Worm (Caenorhabditis elegans) whole organism, young adult: Measurements from ENCODE around the gene tos-1.

ENCODE experiments used
- B0261.1 ChIP-seq: sonication (generic microtip); optimal IDR thresholded peaks from 2 replicates; lab custom pipeline; 2016; ENCODE audit warnings: mild to moderate bottlenecking, missing genetic modification characterization, moderate library complexity, missing compliant biosample characterization
- F33H1.4 ChIP-seq: fragments of 200-800 bp; sonication (Bioruptor generic); IDR thresholded peaks from 2 replicates; pipeline ENCODE4 v1.3.6; 2022; ENCODE audit warnings: missing genetic modification reagents, missing genetic modification characterization, missing compliant biosample characterization
- F39B2.1 ChIP-seq: fragments of 200-800 bp; sonication (Bioruptor generic); IDR thresholded peaks from 2 replicates; pipeline ENCODE4 v1.3.6; 2022; ENCODE audit warnings: missing genetic modification reagents, missing genetic modification characterization, missing compliant biosample characterization
- F57A8.1 ChIP-seq: fragments of 200-800 bp; sonication (Bioruptor generic); optimal IDR thresholded peaks from 2 replicates; lab custom pipeline; 2018; ENCODE audit warnings: mild to moderate bottlenecking, missing genetic modification characterization, moderate library complexity, missing compliant biosample characterization
- K11D2.4 ChIP-seq: fragments of 200-800 bp; sonication (Bioruptor generic); IDR thresholded peaks from 2 replicates; pipeline ENCODE4 v1.3.6; 2022; ENCODE audit warnings: missing genetic modification reagents, missing genetic modification characterization, missing compliant biosample characterization
- K12H6.12 ChIP-seq: fragments of 200-800 bp; sonication (Bioruptor generic); optimal IDR thresholded peaks from 2 replicates; lab custom pipeline; 2018; ENCODE audit warnings: mild to moderate bottlenecking, missing genetic modification characterization, missing compliant biosample characterization
- T07F8.4 ChIP-seq: sonication (generic microtip); optimal IDR thresholded peaks from 2 replicates; lab custom pipeline; 2016; ENCODE audit warnings: mild to moderate bottlenecking, missing genetic modification characterization, moderate library complexity, missing compliant biosample characterization
- Y53G8AR.9 ChIP-seq: fragments of 200-800 bp; sonication (Bioruptor generic); conservative IDR thresholded peaks from 2 replicates; pipeline ENCODE4 v1.3.6; 2022; ENCODE audit warnings: missing genetic modification reagents, missing genetic modification characterization, missing compliant biosample characterization
- ama-1 ChIP-seq, 3 experiments: fragments of 150-350 bp in 1 of 3; sonication (generic microtip) in 2 of 3; optimal IDR thresholded peaks; 2 replicates each; lab custom pipeline; 2014 to 2018; ENCODE audit warnings: missing biosample characterization in 2 of 3, missing genetic modification characterization in 2 of 3, missing genetic modification reagents in 2 of 3
- atf-7 ChIP-seq: sonication (generic microtip); optimal IDR thresholded peaks from 2 replicates; lab custom pipeline; 2017; ENCODE audit warnings: mild to moderate bottlenecking, missing genetic modification characterization, missing compliant biosample characterization
- athp-1 ChIP-seq: sonication (generic microtip); optimal IDR thresholded peaks from 2 replicates; lab custom pipeline; 2017; ENCODE audit warnings: mild to moderate bottlenecking, missing genetic modification characterization, missing compliant biosample characterization
- attf-5 ChIP-seq: fragments of 200-800 bp; sonication (Bioruptor generic); optimal IDR thresholded peaks from 2 replicates; lab custom pipeline; 2018; ENCODE audit warnings: mild to moderate bottlenecking, missing genetic modification characterization, missing compliant biosample characterization
- bed-1 ChIP-seq: fragments of 200-800 bp; sonication (Bioruptor generic); IDR thresholded peaks from 2 replicates; pipeline ENCODE4 v1.3.6; 2022; ENCODE audit warnings: missing genetic modification reagents, missing genetic modification characterization, missing compliant biosample characterization
- ccch-3 ChIP-seq: fragments of 200-800 bp; sonication (Bioruptor generic); optimal IDR thresholded peaks from 2 replicates; lab custom pipeline; 2018; ENCODE audit warnings: mild to moderate bottlenecking, missing genetic modification characterization, missing compliant biosample characterization
- ceh-100 ChIP-seq: fragments of 200-800 bp; sonication (Bioruptor generic); IDR thresholded peaks from 2 replicates; pipeline ENCODE4 v1.3.6; 2022; ENCODE audit warnings: missing genetic modification reagents, missing genetic modification characterization, missing compliant biosample characterization
- ceh-40 ChIP-seq: fragments of 200-800 bp; sonication (Bioruptor generic); IDR thresholded peaks from 2 replicates; pipeline ENCODE4 v1.3.6; 2022; ENCODE audit warnings: missing genetic modification characterization, missing compliant biosample characterization
- ceh-58 ChIP-seq: fragments of 200-800 bp; sonication (Bioruptor generic); IDR thresholded peaks from 2 replicates; pipeline ENCODE4 v1.3.6; 2022; ENCODE audit warnings: missing genetic modification characterization, missing compliant biosample characterization
- ceh-79 ChIP-seq: sonication (generic microtip); optimal IDR thresholded peaks from 2 replicates; lab custom pipeline; 2017; ENCODE audit warnings: mild to moderate bottlenecking, missing genetic modification characterization, missing compliant biosample characterization
- chd-7 ChIP-seq: sonication (generic microtip); optimal IDR thresholded peaks from 2 replicates; lab custom pipeline; 2016; ENCODE audit warnings: mild to moderate bottlenecking, missing genetic modification characterization, moderate library complexity, missing compliant biosample characterization
- ets-4 ChIP-seq: fragments of 200-800 bp; sonication (Bioruptor generic); optimal IDR thresholded peaks from 2 replicates; lab custom pipeline; 2018; ENCODE audit warnings: mild to moderate bottlenecking, missing genetic modification characterization, missing compliant biosample characterization
- hlh-12 ChIP-seq: sonication (generic microtip); optimal IDR thresholded peaks from 2 replicates; lab custom pipeline; 2016; ENCODE audit warnings: missing genetic modification characterization, missing compliant biosample characterization
- hlh-26 ChIP-seq: fragments of 200-800 bp; sonication (Bioruptor generic); conservative IDR thresholded peaks from 2 replicates; pipeline ENCODE4 v1.3.6; 2022; ENCODE audit warnings: missing genetic modification reagents, missing genetic modification characterization, missing compliant biosample characterization
- hmg-1.2 ChIP-seq: fragments of 200-800 bp; sonication (Bioruptor generic); IDR thresholded peaks from 2 replicates; pipeline ENCODE4 v1.3.6; 2022; ENCODE audit warnings: missing genetic modification reagents, missing genetic modification characterization, missing compliant biosample characterization
- hrde-1 ChIP-seq: sonication (generic microtip); optimal IDR thresholded peaks from 2 replicates; lab custom pipeline; 2016; ENCODE audit warnings: missing genetic modification characterization, mild to moderate bottlenecking, missing compliant biosample characterization, moderate library complexity, missing genotype, missing genetic modification reagents, borderline replicate concordance
- hsf-1 ChIP-seq: fragments of 200-800 bp; sonication (Bioruptor generic); IDR thresholded peaks from 2 replicates; pipeline ENCODE4 v1.3.6; 2022; ENCODE audit warnings: missing genetic modification reagents, missing genetic modification characterization, missing compliant biosample characterization
- let-526 ChIP-seq: fragments of 200-800 bp; sonication (Bioruptor generic); IDR thresholded peaks from 2 replicates; pipeline ENCODE4 v1.3.6; 2022; ENCODE audit warnings: missing genetic modification reagents, missing genetic modification characterization, missing compliant biosample characterization
- lin-26 ChIP-seq: fragments of 200-800 bp; sonication (Bioruptor generic); IDR thresholded peaks from 2 replicates; pipeline ENCODE4 v1.3.6; 2022; ENCODE audit warnings: missing genetic modification reagents, missing genetic modification characterization, missing compliant biosample characterization
- lir-1 ChIP-seq: fragments of 200-800 bp; sonication (Bioruptor generic); conservative IDR thresholded peaks from 2 replicates; pipeline ENCODE4 v1.3.6; 2022; ENCODE audit warnings: missing genetic modification reagents, missing genetic modification characterization, missing compliant biosample characterization
- lsl-1 ChIP-seq: fragments of 200-800 bp; sonication (Bioruptor generic); optimal IDR thresholded peaks from 2 replicates; lab custom pipeline; 2018; ENCODE audit warnings: mild to moderate bottlenecking, missing genetic modification characterization, moderate library complexity, missing compliant biosample characterization
- lsy-27 ChIP-seq: sonication (generic microtip); optimal IDR thresholded peaks from 2 replicates; lab custom pipeline; 2017; ENCODE audit warnings: missing genetic modification characterization, mild to moderate bottlenecking, missing compliant biosample characterization, antibody characterized with exemption, missing genotype, borderline replicate concordance; ENCODE audit not compliant: insufficient read depth
- mel-28 ChIP-seq: sonication (generic microtip); optimal IDR thresholded peaks from 2 replicates; lab custom pipeline; 2016; ENCODE audit warnings: borderline replicate concordance, mild to moderate bottlenecking, missing genetic modification characterization, missing compliant biosample characterization
- nhr-120 ChIP-seq: fragments of 200-800 bp; sonication (Bioruptor generic); IDR thresholded peaks from 2 replicates; pipeline ENCODE4 v1.3.6; 2022; ENCODE audit warnings: missing genetic modification characterization, missing compliant biosample characterization
- rcor-1 ChIP-seq: fragments of 200-800 bp; sonication (Bioruptor generic); IDR thresholded peaks from 2 replicates; pipeline ENCODE4 v1.3.6; 2022; ENCODE audit warnings: missing genetic modification reagents, missing genetic modification characterization, missing compliant biosample characterization
- rec-8 ChIP-seq, 2 experiments: sonication (generic microtip); optimal IDR thresholded peaks; 2 replicates each; lab custom pipeline; 2016; ENCODE audit warnings: mild to moderate bottlenecking in 2 of 2, missing genetic modification characterization in 2 of 2, missing genetic modification reagents in 2 of 2, missing genotype in 2 of 2, missing biosample characterization in 1 of 2, missing compliant biosample characterization in 1 of 2, moderate library complexity in 1 of 2
- rpc-1 ChIP-seq, 2 experiments: fragments of 150-350 bp in 1 of 2; sonication (generic microtip) in 1 of 2; optimal IDR thresholded peaks; 2 replicates each; lab custom pipeline; 2014 to 2018; ENCODE audit warnings: missing biosample characterization in 1 of 2, missing genetic modification characterization in 1 of 2, missing genetic modification reagents in 1 of 2, missing genotype in 1 of 2
- snpc-1.1 ChIP-seq: sonication (generic microtip); optimal IDR thresholded peaks from 2 replicates; lab custom pipeline; 2017; ENCODE audit warnings: missing genetic modification characterization, mild to moderate bottlenecking, missing compliant biosample characterization, antibody characterized with exemption, moderate library complexity, missing genotype, missing genetic modification reagents; ENCODE audit not compliant: insufficient read depth
- snpc-4 ChIP-seq, 5 experiments: fragments of 150-350 bp in 1 of 5; sonication (generic microtip) in 4 of 5; optimal IDR thresholded peaks; 2 replicates each; lab custom pipeline; 2014 to 2018; ENCODE audit warnings: missing genetic modification characterization in 5 of 5, missing biosample characterization in 3 of 5, antibody characterized with exemption in 2 of 5, mild to moderate bottlenecking in 2 of 5, missing compliant biosample characterization in 2 of 5, missing genotype in 2 of 5, moderate library complexity in 2 of 5, missing genetic modification reagents in 1 of 5
- sptf-2 ChIP-seq: fragments of 200-800 bp; sonication (Bioruptor generic); optimal IDR thresholded peaks from 2 replicates; lab custom pipeline; 2018; ENCODE audit warnings: mild to moderate bottlenecking, missing genetic modification characterization, missing compliant biosample characterization
- xnd-1 ChIP-seq: sonication (generic microtip); optimal IDR thresholded peaks from 2 replicates; lab custom pipeline; 2016; ENCODE audit warnings: missing genotype, missing genetic modification reagents, missing genetic modification characterization, missing compliant biosample characterization
- zfh-2 ChIP-seq: fragments of 200-800 bp; sonication (Bioruptor generic); conservative IDR thresholded peaks from 2 replicates; pipeline ENCODE4 v1.3.6; 2022; ENCODE audit warnings: missing genetic modification reagents, missing genetic modification characterization, missing compliant biosample characterization
- zim-3 ChIP-seq: sonication (generic microtip); optimal IDR thresholded peaks from 2 replicates; lab custom pipeline; 2017; ENCODE audit warnings: mild to moderate bottlenecking, missing genetic modification characterization, moderate library complexity, missing compliant biosample characterization
- ztf-22 ChIP-seq: fragments of 200-800 bp; sonication (Bioruptor generic); optimal IDR thresholded peaks from 2 replicates; lab custom pipeline; 2018; ENCODE audit warnings: mild to moderate bottlenecking, missing genetic modification characterization, moderate library complexity, missing compliant biosample characterization
- ztf-6 ChIP-seq: fragments of 200-800 bp; sonication (Bioruptor generic); IDR thresholded peaks from 2 replicates; pipeline ENCODE4 v1.3.6; 2022; ENCODE audit warnings: missing genetic modification reagents, missing genetic modification characterization, missing compliant biosample characterization

The tos-1 gene

DNA sequence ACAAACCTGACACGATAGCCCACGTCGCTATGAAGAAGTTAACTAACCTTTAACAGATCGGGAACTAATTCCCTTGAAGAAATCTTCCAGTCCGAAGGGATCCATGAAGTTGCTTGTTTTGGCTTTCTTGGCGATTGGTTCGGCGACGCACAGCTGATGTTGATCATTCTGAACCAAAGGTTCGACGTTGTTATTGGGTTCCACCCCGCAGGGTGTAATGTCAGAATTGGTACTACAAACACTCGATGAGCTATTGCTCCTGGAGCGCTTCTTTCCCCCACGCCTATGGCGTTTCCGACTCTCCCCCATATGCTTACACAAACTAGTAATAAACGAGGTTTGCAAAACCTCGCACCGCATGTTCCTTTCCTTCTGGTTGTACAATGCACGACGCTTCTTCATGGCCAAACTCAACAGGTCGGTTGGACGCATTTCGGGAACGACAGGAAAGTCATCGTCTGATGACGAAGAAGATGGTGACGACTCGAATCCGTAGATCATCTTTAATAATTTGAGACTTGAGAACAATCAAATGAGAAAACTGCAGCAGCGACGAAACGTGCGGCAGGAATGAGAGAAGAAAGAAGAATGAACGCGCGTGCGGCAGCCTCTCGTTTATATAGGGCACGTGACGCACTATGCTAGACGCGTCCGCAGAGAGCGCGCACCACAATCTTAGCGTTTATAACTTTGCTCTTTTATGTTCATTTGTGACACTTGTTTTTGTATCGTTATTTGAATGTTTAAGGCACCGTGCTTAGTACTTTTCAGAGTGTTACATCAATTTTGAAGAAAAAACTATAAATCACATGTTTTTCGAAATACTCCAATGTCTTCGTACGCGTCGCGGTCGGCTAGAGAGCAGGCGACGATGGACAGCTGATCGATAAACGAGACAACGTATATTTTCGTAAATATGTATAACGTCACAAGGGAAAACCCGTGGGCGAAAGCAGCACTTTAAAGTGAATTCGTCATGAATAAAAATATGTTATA, at the start of gene tos-1 (continued):
- TF ChIP-seq chd-7 (tag; lab: Kevin White, UChicago) (peak; percentile 98), sptf-2 (GFP tag; lab: Kevin White, UChicago) (no peak), rcor-1 (peak; percentile 81), ama-1 (optimal IDR thresholded peaks at IDR 0.05; lab: Kevin White, UChicago) (peak; percentile 99), ama-1 (GFP tag; optimal IDR thresholded peaks at IDR 0.05; lab: Kevin White, UChicago) (no peak), T07F8.4 (peak; percentile 21), xnd-1 (tag; lab: Kevin White, UChicago) (no peak), lsl-1 (GFP tag; lab: Kevin White, UChicago) (peak; percentile 52), ets-4 (GFP tag; lab: Kevin White, UChicago) (peak; percentile 29), ceh-40 (no peak), let-526 (GFP tag; lab: Robert Waterston, UW) (peak; percentile 91), athp-1 (tag; lab: Kevin White, UChicago) (peak; percentile 98), bed-1 (GFP tag; lab: Robert Waterston, UW) (no peak), snpc-4 (GFP tag; optimal IDR thresholded peaks at IDR 0.05; lab: Kevin White, UChicago) (peak; percentile 27), snpc-4 (tag; optimal IDR thresholded peaks at IDR 0.05; lab: Kevin White, UChicago) (peak; percentile 70 to 87 (median 80)), rec-8 (tag; optimal IDR thresholded peaks at IDR 0.05; lab: Kevin White, UChicago) (no peak), lsy-27 (tag; lab: Kevin White, UChicago) (no peak), F33H1.4 (GFP tag; lab: Robert Waterston, UW) (peak; percentile 62), lir-1 (peak; percentile 94), F57A8.1 (GFP tag; lab: Kevin White, UChicago) (no peak), ceh-58 (GFP tag; lab: Robert Waterston, UW) (0 out of 2 replicates have a peak, but pooled peaks have one; percentile 45), zim-3 (tag; lab: Kevin White, UChicago) (peak; percentile 85), hsf-1 (peak; percentile 73), mel-28 (tag; lab: Kevin White, UChicago) (peak; percentile 78), ceh-79 (tag; lab: Kevin White, UChicago) (peak; percentile 53), ccch-3 (GFP tag; lab: Kevin White, UChicago) (peak; percentile 9), ceh-100 (GFP tag; lab: Robert Waterston, UW) (peak; percentile 66), lin-26 (GFP tag; lab: Robert Waterston, UW) (peak; percentile 74; the same call in 1 of the 2 replicates), rpc-1 (optimal IDR thresholded peaks at IDR 0.05; lab: Kevin White, UChicago) (no peak), rpc-1 (tag; optimal IDR thresholded peaks at IDR 0.05; lab: Kevin White, UChicago) (no peak), K11D2.4 (GFP tag; lab: Robert Waterston, UW) (peak; percentile 97), ztf-6 (peak; percentile 91), B0261.1 (tag; lab: Kevin White, UChicago) (peak; percentile 43), K12H6.12 (tag; lab: Kevin White, UChicago) (peak; percentile 99), nhr-120 (no peak), hlh-12 (tag; lab: Kevin White, UChicago) (no peak), ztf-22 (GFP tag; lab: Kevin White, UChicago) (peak; percentile 93)

DNA sequence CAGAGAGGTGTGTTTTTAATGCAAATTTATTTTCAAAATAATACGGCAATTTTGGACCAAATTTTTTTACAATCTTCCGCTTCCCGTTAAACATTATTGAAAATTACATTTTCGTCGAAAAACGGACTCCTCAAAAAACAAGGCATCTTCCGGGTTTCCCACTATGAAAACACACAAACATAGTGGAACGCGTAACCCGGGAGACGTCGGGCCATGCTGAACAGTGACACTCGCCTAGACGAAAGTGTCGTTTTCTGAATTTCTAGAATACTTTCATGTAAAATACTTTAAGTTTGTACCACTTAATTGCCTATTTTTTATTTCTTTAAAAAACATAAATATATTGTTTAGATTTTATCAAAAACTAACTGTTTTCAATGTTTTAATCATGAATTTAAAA, 48.0 kb upstream of the tos-1 start:
- TF ChIP-seq rpc-1 (optimal IDR thresholded peaks at IDR 0.05; lab: Kevin White, UChicago) (no peak), rpc-1 (tag; optimal IDR thresholded peaks at IDR 0.05; lab: Kevin White, UChicago) (no peak), snpc-4 (GFP tag; optimal IDR thresholded peaks at IDR 0.05; lab: Kevin White, UChicago) (peak; percentile 63), snpc-4 (tag; optimal IDR thresholded peaks at IDR 0.05; lab: Kevin White, UChicago) (peak; percentile 71 to 94 (median 87)), snpc-1.1 (tag; lab: Kevin White, UChicago) (peak; percentile 86), attf-5 (GFP tag; lab: Kevin White, UChicago) (no peak), hlh-26 (GFP tag; lab: Robert Waterston, UW) (no peak), atf-7 (tag; lab: Kevin White, UChicago) (no peak), hmg-1.2 (GFP tag; lab: Robert Waterston, UW) (peak; percentile 83), ccch-3 (GFP tag; lab: Kevin White, UChicago) (no peak), Y53G8AR.9 (GFP tag; lab: Robert Waterston, UW) (no peak), hrde-1 (tag; lab: Kevin White, UChicago) (no peak), F39B2.1 (no peak), zfh-2 (GFP tag; lab: Robert Waterston, UW) (no peak)
- TF ChIP-seq, all 124 proteins: peak for 3
